Worm (Caenorhabditis elegans) whole organism, mixed stage, embryonic: ENCODE results near the gene ctl-2.

ENCODE experiments used
- bed-3 ChIP-seq: fragments of 200-800 bp; sonication (Bioruptor generic); optimal IDR thresholded peaks from 3 replicates; lab custom pipeline; 2018; ENCODE audit warnings: mild to moderate bottlenecking, missing genetic modification characterization, moderate library complexity, missing compliant biosample characterization
- blmp-1 ChIP-seq: fragments of 150-350 bp; optimal IDR thresholded peaks from 2 replicates; lab custom pipeline; 2014; ENCODE audit warnings: missing biosample characterization, missing genetic modification characterization
- ces-1 ChIP-seq: fragments of 150-350 bp; optimal IDR thresholded peaks from 2 replicates; lab custom pipeline; 2014; ENCODE audit warnings: missing biosample characterization, missing genetic modification reagents, missing genetic modification characterization
- elt-1 ChIP-seq: sonication (generic microtip); optimal IDR thresholded peaks from 2 replicates; lab custom pipeline; 2017; ENCODE audit warnings: missing genetic modification characterization, mild to moderate bottlenecking, missing compliant biosample characterization, antibody characterized with exemption, moderate library complexity, borderline replicate concordance; ENCODE audit not compliant: insufficient read depth
- elt-3 ChIP-seq: fragments of 150-350 bp; optimal IDR thresholded peaks from 2 replicates; lab custom pipeline; 2014; ENCODE audit warnings: missing biosample characterization, missing genetic modification characterization
- nhr-12 ChIP-seq: fragments of 150-350 bp; optimal IDR thresholded peaks from 2 replicates; lab custom pipeline; 2014; ENCODE audit warnings: missing biosample characterization, missing genetic modification characterization
- nhr-2 ChIP-seq: fragments of 150-350 bp; optimal IDR thresholded peaks from 2 replicates; lab custom pipeline; 2014; ENCODE audit warnings: missing biosample characterization, missing genetic modification characterization
- nhr-237 ChIP-seq: fragments of 150-350 bp; optimal IDR thresholded peaks from 2 replicates; lab custom pipeline; 2014; ENCODE audit warnings: missing biosample characterization, missing genetic modification characterization
- snpc-4 ChIP-seq: fragments of 150-350 bp; optimal IDR thresholded peaks from 2 replicates; lab custom pipeline; 2014; ENCODE audit warnings: missing biosample characterization, missing genetic modification characterization
- sptf-1 ChIP-seq: sonication (generic microtip); optimal IDR thresholded peaks from 2 replicates; lab custom pipeline; 2017; ENCODE audit warnings: mild to moderate bottlenecking, missing genetic modification characterization, moderate library complexity, missing compliant biosample characterization
- unc-62 ChIP-seq: fragments of 150-350 bp; optimal IDR thresholded peaks from 2 replicates; lab custom pipeline; 2014; ENCODE audit warnings: missing biosample characterization, missing genetic modification reagents, missing genetic modification characterization
- ztf-11 ChIP-seq: fragments of 150-350 bp; optimal IDR thresholded peaks from 2 replicates; lab custom pipeline; 2014; ENCODE audit warnings: missing biosample characterization, missing genetic modification characterization

ce11 chrII:14269839-14270238, 32.0 kb downstream of the ctl-2 start:
- TF ChIP-seq snpc-4 (tag; lab: Kevin White, UChicago) = no peak
- TF ChIP-seq elt-1 (tag; lab: Kevin White, UChicago) = no peak
- no peak for TF ChIP-seq bed-3 (GFP tag; lab: Kevin White, UChicago)
- no peak for TF ChIP-seq nhr-2 (tag; lab: Kevin White, UChicago)
- TF ChIP-seq ztf-11 (tag; lab: Kevin White, UChicago) = no peak
- no peak for TF ChIP-seq ces-1
- no peak for TF ChIP-seq elt-3 (tag; lab: Kevin White, UChicago)
- no peak for TF ChIP-seq nhr-237 (tag; lab: Kevin White, UChicago)
- TF ChIP-seq blmp-1 = no peak
- no peak for TF ChIP-seq unc-62 (GFP tag; lab: Kevin White, UChicago)
- no peak for TF ChIP-seq sptf-1 (tag; lab: Kevin White, UChicago)
- no peak for TF ChIP-seq nhr-12 (tag; lab: Kevin White, UChicago)
